ENCODE assay signal across 2 worm cellular contexts in the genomic region with DNA sequence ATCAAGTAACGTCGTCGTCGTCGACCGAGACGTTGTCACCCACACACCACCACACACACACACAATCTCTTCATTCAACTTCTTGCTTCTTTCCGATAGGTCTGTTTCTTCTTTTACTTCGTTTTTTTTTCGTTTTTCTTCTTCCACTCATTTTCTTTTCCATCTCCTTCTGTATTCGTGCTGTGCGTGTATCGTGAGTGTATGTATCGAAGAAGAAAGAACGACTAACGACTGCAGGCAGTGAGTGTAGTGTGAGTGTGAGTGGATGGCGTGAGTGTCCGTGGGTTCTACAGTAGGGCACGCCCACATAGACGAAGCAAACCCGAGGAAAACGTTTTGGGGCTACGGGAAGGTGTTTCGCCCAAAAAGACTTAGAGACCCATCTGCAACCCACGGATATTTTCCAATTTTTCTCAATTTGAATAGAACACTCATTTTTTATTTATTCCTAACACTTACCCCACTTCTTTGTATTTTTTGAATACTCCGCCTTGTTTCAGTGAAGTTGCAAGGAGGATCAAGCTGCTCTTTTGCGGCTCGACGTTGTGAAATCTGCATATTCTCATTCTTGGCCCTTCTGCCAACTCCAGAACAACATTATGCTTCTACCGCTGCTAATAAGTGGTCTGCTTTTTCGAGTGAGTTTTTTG.
TF ChIP-seq lines count a peak whose summit lies in the region.

A gene (plus strand): TSS at position 600 of the 650 bp plus-strand sequence.

TF ChIP-seq in whole organism, L1 larva, 84 proteins besides CTCF, POLR2A, EP300 and RAD21 (continued from another document):
- TF ChIP-seq nhr-71 (tag; optimal IDR thresholded peaks at IDR 0.05; lab: Kevin White, UChicago) (peak; percentile 31), nhr-90 (tag; optimal IDR thresholded peaks at IDR 0.05; lab: Kevin White, UChicago; ENCODE audit: poor library complexity) (peak; percentile 32), irx-1 (tag; optimal IDR thresholded peaks at IDR 0.05; lab: Kevin White, UChicago) (no peak), nhr-84 (tag; optimal IDR thresholded peaks at IDR 0.05; lab: Kevin White, UChicago) (no peak), nhr-85 (tag; lab: Kevin White, UChicago) (peak; percentile 86), zag-1 (tag; optimal IDR thresholded peaks at IDR 0.05; lab: Kevin White, UChicago) (no peak), blmp-1 (tag; optimal IDR thresholded peaks at IDR 0.05; lab: Kevin White, UChicago) (peak; percentile 92), mep-1 (tag; optimal IDR thresholded peaks at IDR 0.05; lab: Kevin White, UChicago) (peak; percentile 52), lin-39 (tag; optimal IDR thresholded peaks at IDR 0.05; lab: Kevin White, UChicago) (no peak), unc-98 (GFP tag; IDR thresholded peaks at IDR 0.05; lab: Robert Waterston, UW) (no peak), lin-35 (GFP tag; optimal IDR thresholded peaks at IDR 0.05; lab: Kevin White, UChicago) (peak in 1 of 2 experiments; percentile 51), snu-23 (GFP tag; optimal IDR thresholded peaks at IDR 0.05; lab: Kevin White, UChicago) (peak; percentile 69), hlh-17 (GFP tag; optimal IDR thresholded peaks at IDR 0.05; lab: Kevin White, UChicago; ENCODE audit: borderline replicate concordance) (no peak), fkh-10 (GFP tag; optimal IDR thresholded peaks at IDR 0.05; lab: Kevin White, UChicago) (no peak), C16A3.4 (tag; optimal IDR thresholded peaks at IDR 0.05; lab: Kevin White, UChicago) (peak; percentile 43), nhr-12 (tag; optimal IDR thresholded peaks at IDR 0.05; lab: Kevin White, UChicago) (no peak), nhr-76 (tag; optimal IDR thresholded peaks at IDR 0.05; lab: Kevin White, UChicago) (no peak), ceh-82 (tag; optimal IDR thresholded peaks at IDR 0.05; lab: Kevin White, UChicago) (no peak), alr-1 (tag; optimal IDR thresholded peaks at IDR 0.05; lab: Kevin White, UChicago; ENCODE audit: borderline replicate concordance) (no peak), unc-30 (tag; optimal IDR thresholded peaks at IDR 0.05; lab: Kevin White, UChicago) (no peak), unc-86 (tag; optimal IDR thresholded peaks at IDR 0.05; lab: Kevin White, UChicago) (no peak), elt-3 (tag; optimal IDR thresholded peaks at IDR 0.05; lab: Kevin White, UChicago) (peak in 5 of 6 experiments; percentile 6 to 74 (median 54)), lsy-2 (tag; optimal IDR thresholded peaks at IDR 0.05; lab: Kevin White, UChicago) (peak; percentile 20 to 74), egl-27 (tag; optimal IDR thresholded peaks at IDR 0.05; lab: Kevin White, UChicago) (no peak), dpl-1 (GFP tag; optimal IDR thresholded peaks at IDR 0.05; lab: Kevin White, UChicago) (no peak), unc-130 (tag; optimal IDR thresholded peaks at IDR 0.05; lab: Kevin White, UChicago) (no peak), F16B12.6 (tag; optimal IDR thresholded peaks at IDR 0.05; lab: Kevin White, UChicago) (no peak), lin-15B (tag; optimal IDR thresholded peaks at IDR 0.05; lab: Kevin White, UChicago) (no peak), nhr-77 (tag; optimal IDR thresholded peaks at IDR 0.05; lab: Kevin White, UChicago) (no peak), hpl-2 (GFP tag; optimal IDR thresholded peaks at IDR 0.05; lab: Kevin White, UChicago) (no peak)

TF ChIP-seq in whole organism, L4 larva, 104 proteins besides CTCF, POLR2A, EP300 and RAD21 (continued from another document):
- TF ChIP-seq unc-62 (GFP tag; optimal IDR thresholded peaks at IDR 0.05 in 1 of 2; lab: Kevin White, UChicago) (no peak), unc-62 (tag; optimal IDR thresholded peaks at IDR 0.05; lab: Kevin White, UChicago) (no peak), daf-8 (GFP tag; IDR thresholded peaks at IDR 0.05; lab: Robert Waterston, UW) (no peak), hlh-11 (tag; optimal IDR thresholded peaks at IDR 0.05; lab: Kevin White, UChicago) (peak; percentile 25), Y105C5A.15 (GFP tag; IDR thresholded peaks at IDR 0.05; lab: Robert Waterston, UW) (no peak), gei-8 (GFP tag; optimal IDR thresholded peaks at IDR 0.05; lab: Kevin White, UChicago) (no peak), php-3 (GFP tag; IDR thresholded peaks at IDR 0.05; lab: Robert Waterston, UW) (no peak), snpc-4 (tag; optimal IDR thresholded peaks at IDR 0.05; lab: Kevin White, UChicago) (no peak), nhr-10 (tag; optimal IDR thresholded peaks at IDR 0.05; lab: Kevin White, UChicago) (no peak), ceh-20 (GFP tag; IDR thresholded peaks at IDR 0.05; lab: Robert Waterston, UW) (no peak), nhr-42 (GFP tag; IDR thresholded peaks at IDR 0.05; lab: Robert Waterston, UW) (no peak), ctbp-1 (GFP tag; IDR thresholded peaks at IDR 0.05; lab: Robert Waterston, UW) (no peak), ceh-62 (tag; optimal IDR thresholded peaks at IDR 0.05; lab: Kevin White, UChicago) (no peak), tra-1 (GFP tag; IDR thresholded peaks at IDR 0.05; lab: Robert Waterston, UW) (no peak), lsy-2 (tag; optimal IDR thresholded peaks at IDR 0.05; lab: Kevin White, UChicago) (peak in 1 of 2 experiments; percentile 29), Y5F2A.4 (GFP tag; optimal IDR thresholded peaks at IDR 0.05; lab: Kevin White, UChicago) (no peak), hmg-1.1 (GFP tag; IDR thresholded peaks at IDR 0.05; lab: Robert Waterston, UW) (no peak), set-16 (GFP tag; IDR thresholded peaks at IDR 0.05; lab: Robert Waterston, UW) (no peak), nhr-76 (tag; optimal IDR thresholded peaks at IDR 0.05; lab: Kevin White, UChicago) (no peak), nhr-48 (tag; optimal IDR thresholded peaks at IDR 0.05; lab: Kevin White, UChicago) (no peak), egl-43 (GFP tag; IDR thresholded peaks at IDR 0.05; lab: Robert Waterston, UW) (no peak), lin-15B (tag; optimal IDR thresholded peaks at IDR 0.05; lab: Kevin White, UChicago) (no peak), unc-130 (GFP tag; optimal IDR thresholded peaks at IDR 0.05; lab: Kevin White, UChicago) (no peak), nhr-111 (GFP tag; optimal IDR thresholded peaks at IDR 0.05; lab: Kevin White, UChicago) (no peak), lin-29 (GFP tag; IDR thresholded peaks at IDR 0.05; lab: Robert Waterston, UW) (no peak), aha-1 (tag; lab: Kevin White, UChicago) (no peak), nhr-25 (tag; optimal IDR thresholded peaks at IDR 0.05; lab: Kevin White, UChicago; ENCODE audit: borderline replicate concordance, insufficient read depth) (peak; percentile 32), zag-1 (tag; optimal IDR thresholded peaks at IDR 0.05; lab: Kevin White, UChicago) (no peak), mep-1 (tag; optimal IDR thresholded peaks at IDR 0.05; lab: Kevin White, UChicago) (peak; percentile 55), ztf-7 (tag; optimal IDR thresholded peaks at IDR 0.05; lab: Kevin White, UChicago) (no peak)
